Fruit fly (Drosophila melanogaster): ENCODE measurements around the gene scramb2.
A peak's percentile ranks its signal among the peaks of the same experiment; 100 is the strongest.

DNA sequence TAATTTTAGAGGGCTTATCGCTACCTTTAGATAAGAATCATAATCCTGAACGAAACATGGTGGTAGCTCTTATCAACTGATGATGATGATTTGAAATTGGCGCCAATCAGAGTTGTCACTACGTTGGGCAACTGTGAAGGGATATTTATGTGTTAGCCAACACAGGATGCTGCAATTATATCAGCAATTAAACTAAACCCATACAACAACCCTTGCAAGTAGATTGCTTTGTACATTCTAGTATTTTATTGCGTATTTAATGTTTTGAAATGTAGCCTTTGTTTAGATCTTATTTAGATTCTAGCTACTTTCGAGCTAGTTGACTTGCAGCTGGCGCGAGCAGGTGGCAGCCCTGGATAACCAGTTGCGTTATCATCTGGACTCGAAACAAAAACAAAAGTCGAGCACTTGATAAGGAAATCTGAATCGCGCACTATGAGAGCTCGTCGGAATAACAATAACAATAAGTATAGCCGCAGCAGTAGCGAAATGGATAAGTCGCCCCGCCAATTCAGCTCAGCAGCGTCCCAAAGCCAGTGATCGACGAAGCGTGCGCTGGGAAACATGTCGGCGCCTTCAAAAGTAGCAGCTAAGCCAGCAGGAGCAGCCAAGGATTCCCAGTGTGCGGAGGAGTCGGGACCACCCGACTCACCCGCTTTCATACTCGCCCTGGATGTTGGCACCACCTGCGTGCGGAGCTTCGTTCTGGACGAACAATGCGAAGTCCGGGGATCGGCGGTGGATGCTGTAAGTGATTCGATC lies 5.7 kb upstream of the scramb2 start, which contains the start of gene CG1271:
- TF ChIP-seq CG8478 (optimal IDR thresholded peaks at IDR 0.05) (no peak), CTCF (optimal IDR thresholded peaks at IDR 0.05) (peak; percentile 6 to 39)
